Fruit fly (Drosophila melanogaster) whole organism, embryonic: Measurements from ENCODE around the gene CG9550.

Experiments used
- Atf3 ChIP-seq: fragments of 200-800 bp; sonication (Bioruptor generic); optimal IDR thresholded peaks from 3 replicates; lab custom pipeline; 2016; ENCODE audit warnings: missing biosample characterization, missing genetic modification characterization
- CG1024 ChIP-seq: fragments of 200-800 bp; sonication (Bioruptor generic); IDR thresholded peaks from 2 replicates; pipeline ENCODE4 v1.3.6; 2022; ENCODE audit warnings: missing biosample characterization, missing genetic modification characterization
- CG11695 ChIP-seq: fragments of 200-800 bp; sonication (Bioruptor generic); IDR thresholded peaks from 3 replicates; pipeline ENCODE4 v1.3.6; 2022; ENCODE audit warnings: missing biosample characterization, missing genetic modification characterization
- CG12391 ChIP-seq: fragments of 200-800 bp; sonication (Bioruptor generic); optimal IDR thresholded peaks from 3 replicates; lab custom pipeline; 2018; ENCODE audit warnings: missing biosample characterization, mild to moderate bottlenecking, missing genetic modification characterization, moderate library complexity
- CG13287 ChIP-seq: fragments of 200-800 bp; sonication (Bioruptor generic); IDR thresholded peaks from 2 replicates; pipeline ENCODE4 v1.3.6; 2022; ENCODE audit warnings: missing biosample characterization, missing genetic modification characterization; ENCODE audit not compliant: partially characterized antibody
- CG13775 ChIP-seq: fragments of 200-800 bp; sonication (Bioruptor generic); optimal IDR thresholded peaks from 3 replicates; lab custom pipeline; 2017; ENCODE audit warnings: missing biosample characterization, mild to moderate bottlenecking, missing genetic modification characterization
- CG14710 ChIP-seq: fragments of 200-800 bp; sonication (Bioruptor generic); optimal IDR thresholded peaks from 3 replicates; lab custom pipeline; 2019; ENCODE audit warnings: missing biosample characterization, mild to moderate bottlenecking, missing genetic modification characterization, moderate library complexity
- CG18619 ChIP-seq: fragments of 200-800 bp; sonication (Bioruptor generic); optimal IDR thresholded peaks from 3 replicates; lab custom pipeline; 2017; ENCODE audit warnings: missing biosample characterization, mild to moderate bottlenecking, missing genetic modification characterization
- CG31441 ChIP-seq: fragments of 200-800 bp; sonication (Bioruptor generic); IDR thresholded peaks from 2 replicates; pipeline ENCODE4 v1.3.6; 2022; ENCODE audit warnings: missing biosample characterization, missing genetic modification characterization
- CG32767 ChIP-seq: fragments of 200-800 bp; sonication (Bioruptor generic); IDR thresholded peaks from 2 replicates; pipeline ENCODE4 v1.3.6; 2022; ENCODE audit warnings: missing biosample characterization, missing genetic modification characterization
- CG34422 ChIP-seq: fragments of 200-800 bp; sonication (Bioruptor generic); IDR thresholded peaks from 3 replicates; pipeline ENCODE4 v1.3.6; 2022; ENCODE audit warnings: missing biosample characterization, missing genetic modification characterization
- CG4360 ChIP-seq: fragments of 200-800 bp; sonication (Bioruptor generic); IDR thresholded peaks from 2 replicates; pipeline ENCODE4 v1.3.6; 2022; ENCODE audit warnings: missing biosample characterization, missing genetic modification characterization
- CG4404 ChIP-seq: fragments of 200-800 bp; sonication (Bioruptor generic); IDR thresholded peaks from 2 replicates; pipeline ENCODE4 v1.3.6; 2022; ENCODE audit warnings: missing biosample characterization, missing genetic modification characterization
- CG4424 ChIP-seq: fragments of 200-800 bp; sonication (Bioruptor generic); optimal IDR thresholded peaks from 3 replicates; lab custom pipeline; 2016; ENCODE audit warnings: missing biosample characterization, missing genetic modification characterization
- CG4617 ChIP-seq: fragments of 200-800 bp; sonication (Bioruptor generic); optimal IDR thresholded peaks from 3 replicates; lab custom pipeline; 2016; ENCODE audit warnings: missing biosample characterization, missing genetic modification characterization, borderline replicate concordance
- CG9727 ChIP-seq: fragments of 200-800 bp; sonication (Bioruptor generic); optimal IDR thresholded peaks from 3 replicates; lab custom pipeline; 2017; ENCODE audit warnings: missing biosample characterization, mild to moderate bottlenecking, missing genetic modification characterization
- Deaf1 ChIP-seq: fragments of 200-800 bp; optimal IDR thresholded peaks from 3 replicates; lab custom pipeline; 2019; ENCODE audit warnings: missing biosample characterization, mild to moderate bottlenecking, missing genetic modification characterization, moderate library complexity
- E2f1 ChIP-seq: fragments of 200-800 bp; sonication (Bioruptor generic); IDR thresholded peaks from 2 replicates; pipeline ENCODE4 v1.3.6; 2022; ENCODE audit warnings: missing biosample characterization, missing genetic modification characterization
- Ets97D ChIP-seq: fragments of 200-800 bp; sonication (Bioruptor generic); optimal IDR thresholded peaks from 3 replicates; lab custom pipeline; 2016; ENCODE audit warnings: missing biosample characterization, missing genetic modification characterization
- HHEX ChIP-seq: fragments of 200-800 bp; sonication (Bioruptor generic); optimal IDR thresholded peaks from 3 replicates; lab custom pipeline; 2017; ENCODE audit warnings: missing biosample characterization, mild to moderate bottlenecking, missing genetic modification characterization, missing genetic modification reagents
- Hr39 ChIP-seq: fragments of >200 bp; optimal IDR thresholded peaks from 2 replicates; lab custom pipeline; 2017
- Hsf ChIP-seq: fragments of 200-800 bp; sonication (Bioruptor generic); optimal IDR thresholded peaks from 3 replicates; lab custom pipeline; 2016; ENCODE audit warnings: missing biosample characterization, missing genetic modification characterization
- Mad ChIP-seq: fragments of 200-800 bp; sonication (Bioruptor generic); optimal IDR thresholded peaks from 2 replicates; lab custom pipeline; 2016; ENCODE audit warnings: missing biosample characterization, missing genetic modification characterization
- NFAT ChIP-seq: fragments of 200-800 bp; sonication (Bioruptor generic); IDR thresholded peaks from 2 replicates; pipeline ENCODE4 v1.3.6; 2022; ENCODE audit warnings: missing biosample characterization, missing genetic modification characterization
- NfI ChIP-seq: fragments of 200-800 bp; sonication (Bioruptor generic); optimal IDR thresholded peaks from 3 replicates; lab custom pipeline; 2018; ENCODE audit warnings: missing biosample characterization, mild to moderate bottlenecking, missing genetic modification characterization, moderate library complexity
- Side ChIP-seq: fragments of 200-800 bp; sonication (Bioruptor generic); optimal IDR thresholded peaks from 2 replicates; lab custom pipeline; 2016; ENCODE audit warnings: missing biosample characterization, missing genetic modification characterization
- ab ChIP-seq: fragments of 200-800 bp; sonication (Bioruptor generic); optimal IDR thresholded peaks from 2 replicates; lab custom pipeline; 2016; ENCODE audit warnings: missing biosample characterization, missing genetic modification characterization
- az2 ChIP-seq: fragments of 200-800 bp; sonication (Bioruptor generic); optimal IDR thresholded peaks from 3 replicates; lab custom pipeline; 2016; ENCODE audit warnings: missing biosample characterization, missing genetic modification characterization
- bbx ChIP-seq: fragments of 200-800 bp; sonication (Bioruptor generic); IDR thresholded peaks from 2 replicates; pipeline ENCODE4 v1.3.6; 2022; ENCODE audit warnings: missing biosample characterization, missing genetic modification characterization; ENCODE audit not compliant: partially characterized antibody
- bcd ChIP-seq: fragments of 200-800 bp; sonication (Bioruptor generic); optimal IDR thresholded peaks from 2 replicates; lab custom pipeline; 2017; ENCODE audit warnings: missing biosample characterization, mild to moderate bottlenecking, missing genetic modification characterization
- bigmax ChIP-seq: fragments of 200-800 bp; sonication (Bioruptor generic); optimal IDR thresholded peaks from 2 replicates; lab custom pipeline; 2018; ENCODE audit warnings: missing biosample characterization, mild to moderate bottlenecking, missing genetic modification characterization
- bowl ChIP-seq: fragments of 200-800 bp; sonication (Bioruptor generic); IDR thresholded peaks from 2 replicates; pipeline ENCODE4 v1.3.6; 2022; ENCODE audit warnings: missing biosample characterization, missing genetic modification characterization
- caup ChIP-seq: fragments of 200-800 bp; sonication (Bioruptor generic); optimal IDR thresholded peaks from 3 replicates; lab custom pipeline; 2017; ENCODE audit warnings: missing biosample characterization, mild to moderate bottlenecking, missing genetic modification characterization, moderate library complexity; ENCODE audit not compliant: severe bottlenecking
- dati ChIP-seq: fragments of 200-800 bp; sonication (Bioruptor generic); IDR thresholded peaks from 2 replicates; pipeline ENCODE4 v1.3.6; 2022; ENCODE audit warnings: missing biosample characterization, missing genetic modification characterization
- esg ChIP-seq: fragments of 200-800 bp; sonication (Bioruptor generic); conservative IDR thresholded peaks from 2 replicates; pipeline ENCODE4 v1.3.6; 2022; ENCODE audit warnings: missing biosample characterization, missing genetic modification characterization
- fd102C ChIP-seq: fragments of 200-800 bp; sonication (Bioruptor generic); optimal IDR thresholded peaks from 2 replicates; lab custom pipeline; 2018; ENCODE audit warnings: missing biosample characterization, mild to moderate bottlenecking, missing genetic modification characterization, moderate library complexity
- gcm ChIP-seq: fragments of 200-800 bp; sonication (Bioruptor generic); optimal IDR thresholded peaks from 2 replicates; lab custom pipeline; 2019; ENCODE audit warnings: missing biosample characterization, mild to moderate bottlenecking, missing genetic modification characterization, moderate library complexity
- gro ChIP-seq: fragments of 200-800 bp; sonication (Bioruptor generic); optimal IDR thresholded peaks from 2 replicates; lab custom pipeline; 2016; ENCODE audit warnings: missing biosample characterization, missing genetic modification characterization
- inv ChIP-seq: fragments of 200-800 bp; sonication (Bioruptor generic); IDR thresholded peaks from 2 replicates; pipeline ENCODE4 v1.3.6; 2022; ENCODE audit warnings: missing biosample characterization, missing genetic modification characterization; ENCODE audit not compliant: partially characterized antibody
- lmd ChIP-seq: fragments of 200-800 bp; sonication (Bioruptor generic); IDR thresholded peaks from 2 replicates; pipeline ENCODE4 v1.3.6; 2022; ENCODE audit warnings: missing biosample characterization, missing genetic modification characterization
- odd ChIP-seq: fragments of 200-800 bp; sonication (Bioruptor generic); optimal IDR thresholded peaks from 2 replicates; lab custom pipeline; 2017; ENCODE audit warnings: missing biosample characterization, mild to moderate bottlenecking, missing genetic modification characterization
- pros ChIP-seq: fragments of 200-800 bp; sonication (Bioruptor generic); optimal IDR thresholded peaks from 3 replicates; lab custom pipeline; 2019; ENCODE audit warnings: missing biosample characterization, mild to moderate bottlenecking, missing genetic modification characterization, moderate library complexity
- psq ChIP-seq: fragments of 200-800 bp; sonication (Bioruptor generic); optimal IDR thresholded peaks from 2 replicates; lab custom pipeline; 2017; ENCODE audit warnings: missing biosample characterization, missing genetic modification characterization
- pum ChIP-seq: fragments of 200-800 bp; sonication (Bioruptor generic); optimal IDR thresholded peaks from 2 replicates; lab custom pipeline; 2016; ENCODE audit warnings: missing biosample characterization, missing genetic modification characterization
- run ChIP-seq: fragments of 200-800 bp; sonication (Bioruptor generic); optimal IDR thresholded peaks from 3 replicates; lab custom pipeline; 2018; ENCODE audit warnings: missing biosample characterization, mild to moderate bottlenecking, missing genetic modification characterization
- slp2 ChIP-seq: fragments of 200-800 bp; sonication (Bioruptor generic); optimal IDR thresholded peaks from 2 replicates; lab custom pipeline; 2016; ENCODE audit warnings: missing biosample characterization, missing genetic modification characterization
- sna ChIP-seq: fragments of 200-800 bp; sonication (Bioruptor generic); IDR thresholded peaks from 2 replicates; pipeline ENCODE4 v1.3.6; 2022; ENCODE audit warnings: missing biosample characterization, missing genetic modification characterization; ENCODE audit not compliant: partially characterized antibody
- stc ChIP-seq: fragments of 200-800 bp; sonication (Bioruptor generic); IDR thresholded peaks from 2 replicates; pipeline ENCODE4 v1.3.6; 2022; ENCODE audit warnings: missing biosample characterization, missing genetic modification characterization
- trem ChIP-seq: fragments of 200-800 bp; optimal IDR thresholded peaks from 3 replicates; lab custom pipeline; 2019; ENCODE audit warnings: missing biosample characterization, mild to moderate bottlenecking, missing genetic modification characterization, moderate library complexity

Gene CG9550

DNA sequence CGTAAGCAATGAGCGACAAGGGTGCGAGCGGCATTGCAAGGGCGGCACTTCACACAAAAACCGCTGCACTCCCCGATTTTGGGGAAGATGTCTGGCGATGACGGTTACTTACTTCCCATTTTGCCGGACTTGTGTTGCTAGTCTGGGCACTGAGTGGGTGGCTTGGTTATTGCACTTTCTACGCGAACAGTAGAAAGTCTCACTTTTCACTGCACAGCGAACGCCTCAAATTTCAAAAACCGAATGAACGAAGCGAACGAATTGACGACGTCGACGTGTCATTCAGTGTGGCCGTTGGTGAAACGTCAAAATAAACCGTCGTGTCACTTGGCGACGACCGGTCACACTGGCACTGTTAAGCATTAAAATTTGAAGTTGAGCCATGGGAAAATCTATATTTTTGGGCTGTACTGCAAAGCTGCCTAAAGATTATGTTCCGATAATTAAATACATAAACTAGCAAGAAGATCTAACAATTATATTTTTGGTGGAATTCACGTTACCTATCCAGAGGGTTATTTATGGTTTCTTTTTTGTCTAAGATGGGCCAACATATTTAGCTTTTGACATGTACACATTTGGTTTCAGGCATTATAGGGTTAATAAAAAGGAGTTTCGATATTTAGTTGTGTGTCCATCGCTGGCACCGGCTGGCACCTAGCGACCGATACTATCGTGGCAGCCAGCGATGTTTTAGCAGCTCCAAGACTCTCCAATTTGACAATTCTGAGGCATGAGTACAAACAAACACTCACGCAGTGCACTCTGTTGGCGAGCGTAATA, 16.4 kb upstream of the CG9550 start, which contains the start of the genes Sec61alpha and Daxx (continued):
- TF ChIP-seq CG12391 (peak; percentile 87), CG13775 (GFP tag; lab: Kevin White, UChicago) (peak; percentile 79), Atf3 (GFP tag; lab: Kevin White, UChicago) (peak; percentile 84), gro (GFP tag; lab: Kevin White, UChicago) (peak; percentile 82), esg (GFP tag; lab: Robert Waterston, UW) (peak; percentile 86), bigmax (no peak), CG4424 (GFP tag; lab: Kevin White, UChicago) (peak; percentile 85), pum (GFP tag; lab: Kevin White, UChicago) (peak; percentile 88), bowl (GFP tag; lab: Robert Waterston, UW) (0 out of 2 replicates have a peak, but pooled peaks have one; percentile 53), CG4404 (GFP tag; lab: Robert Waterston, UW) (peak; percentile 76), trem (peak; percentile 74), pros (GFP tag; lab: Kevin White, UChicago) (no peak), Side (peak; percentile 83), CG4360 (GFP tag; lab: Robert Waterston, UW) (no peak), CG11695 (peak; percentile 77), CG34422 (GFP tag; lab: Robert Waterston, UW) (peak; percentile 64), E2f1 (GFP tag; lab: Robert Waterston, UW) (peak; percentile 78), run (tag; lab: Kevin White, UChicago) (peak; percentile 58), inv (GFP tag; lab: Robert Waterston, UW) (peak; percentile 100), az2 (peak; percentile 86), Hr39 (no peak), CG32767 (GFP tag; lab: Robert Waterston, UW) (peak; percentile 64), dati (GFP tag; lab: Robert Waterston, UW) (peak; percentile 76), odd (GFP tag; lab: Kevin White, UChicago) (peak; percentile 48), CG9727 (GFP tag; lab: Kevin White, UChicago) (peak; percentile 78), CG13287 (GFP tag; lab: Robert Waterston, UW) (peak; percentile 98), lmd (GFP tag; lab: Robert Waterston, UW) (peak; percentile 87), caup (peak; percentile 65), Mad (GFP tag; lab: Kevin White, UChicago) (peak; percentile 82), fd102C (GFP tag; lab: Kevin White, UChicago) (no peak), HHEX (GFP tag; lab: Kevin White, UChicago) (peak; percentile 68), CG4617 (GFP tag; lab: Kevin White, UChicago) (peak; percentile 39), CG1024 (GFP tag; lab: Robert Waterston, UW) (peak; percentile 68), NFAT (GFP tag; lab: Robert Waterston, UW) (peak; percentile 87), bcd (GFP tag; lab: Kevin White, UChicago) (peak; percentile 79), slp2 (GFP tag; lab: Kevin White, UChicago) (peak; percentile 86), ab (GFP tag; lab: Kevin White, UChicago) (peak; percentile 79), Ets97D (GFP tag; lab: Kevin White, UChicago) (peak; percentile 93), sna (peak; percentile 98), CG14710 (tag; lab: Kevin White, UChicago) (peak; percentile 90), NfI (GFP tag; lab: Kevin White, UChicago) (peak; percentile 82), Hsf (GFP tag; lab: Kevin White, UChicago) (peak; percentile 91), gcm (GFP tag; lab: Kevin White, UChicago) (peak; percentile 65), Deaf1 (tag; lab: Kevin White, UChicago) (peak; percentile 97), CG18619 (GFP tag; lab: Kevin White, UChicago) (peak; percentile 75), stc (GFP tag; lab: Robert Waterston, UW) (peak; percentile 57), bbx (GFP tag; lab: Robert Waterston, UW) (peak; percentile 100), psq (GFP tag; lab: Kevin White, UChicago) (peak; percentile 47), CG31441 (GFP tag; lab: Robert Waterston, UW) (peak; percentile 67; the same call in 1 of the 2 replicates)
